Worm (Caenorhabditis elegans): Measurements from ENCODE around the gene gcy-22.

Gene gcy-22

ce11 chrV:20778257-20778697 is 46.6 kb downstream of the gcy-22 start (continued):
- TF ChIP-seq zag-1 (tag; optimal IDR thresholded peaks at IDR 0.05) (peak; percentile 78), nhr-12 (tag; optimal IDR thresholded peaks at IDR 0.05) (no peak), nhr-90 (tag; optimal IDR thresholded peaks at IDR 0.05; ENCODE audit: poor library complexity) (peak; percentile 97), nhr-85 (tag) (peak; percentile 99), elt-2 (tag; optimal IDR thresholded peaks at IDR 0.05) (peak; percentile 85), pax-3 (tag; optimal IDR thresholded peaks at IDR 0.05) (peak; percentile 98), fkh-4 (tag; optimal IDR thresholded peaks at IDR 0.05; ENCODE audit: borderline replicate concordance) (peak; percentile 83), nhr-237 (tag; optimal IDR thresholded peaks at IDR 0.05) (peak; percentile 94), rnt-1 (tag; optimal IDR thresholded peaks at IDR 0.05) (peak; percentile 94), dsc-1 (tag; optimal IDR thresholded peaks at IDR 0.05) (peak; percentile 99), lin-14 (GFP tag; optimal IDR thresholded peaks at IDR 0.05) (peak; percentile 100), tbx-2 (tag; optimal IDR thresholded peaks at IDR 0.05) (peak; percentile 99), mdl-1 (tag; optimal IDR thresholded peaks at IDR 0.05) (peak; percentile 99 to 100), isw-1 (GFP tag; IDR thresholded peaks at IDR 0.05) (peak; percentile 93), grh-1 (GFP tag; IDR thresholded peaks at IDR 0.05) (peak; percentile 93), nhr-71 (tag; optimal IDR thresholded peaks at IDR 0.05) (peak; percentile 100), sptf-1 (tag; optimal IDR thresholded peaks at IDR 0.05) (no peak), sox-4 (tag; optimal IDR thresholded peaks at IDR 0.05) (peak; percentile 94), hlh-17 (GFP tag; optimal IDR thresholded peaks at IDR 0.05; ENCODE audit: borderline replicate concordance) (no peak), unc-130 (tag; optimal IDR thresholded peaks at IDR 0.05) (peak; percentile 98), nhr-76 (tag; optimal IDR thresholded peaks at IDR 0.05) (no peak), ama-1 (optimal IDR thresholded peaks at IDR 0.05) (peak; percentile 75), aly-2 (tag; optimal IDR thresholded peaks at IDR 0.05) (peak; percentile 67), ceh-90 (tag; optimal IDR thresholded peaks at IDR 0.05) (no peak), C04F5.9 (tag; optimal IDR thresholded peaks at IDR 0.05) (peak; percentile 89), nhr-19 (GFP tag; conservative IDR thresholded peaks at IDR 0.05) (peak; percentile 100), vab-15 (tag; optimal IDR thresholded peaks at IDR 0.05) (peak; percentile 84), snu-23 (GFP tag; optimal IDR thresholded peaks at IDR 0.05) (peak; percentile 100), nhr-11 (tag; optimal IDR thresholded peaks at IDR 0.05) (peak; percentile 93), ceh-8 (GFP tag; optimal IDR thresholded peaks at IDR 0.05) (peak; percentile 96), ztf-4 (tag; optimal IDR thresholded peaks at IDR 0.05) (peak; percentile 97), lin-35 (GFP tag; optimal IDR thresholded peaks at IDR 0.05) (peak; percentile 87 to 92), unc-98 (GFP tag; IDR thresholded peaks at IDR 0.05) (peak; percentile 64; the same call in 1 of the 2 replicates), ces-1 (GFP tag; optimal IDR thresholded peaks at IDR 0.05) (peak; percentile 66), fkh-10 (GFP tag; optimal IDR thresholded peaks at IDR 0.05) (peak; percentile 98), lsy-2 (tag; optimal IDR thresholded peaks at IDR 0.05) (peak; percentile 94 to 95), lin-39 (tag; optimal IDR thresholded peaks at IDR 0.05) (peak; percentile 91), lin-13 (GFP tag; optimal IDR thresholded peaks at IDR 0.05) (peak; percentile 95), hpl-2 (GFP tag; optimal IDR thresholded peaks at IDR 0.05) (peak; percentile 92), pqm-1 (tag; optimal IDR thresholded peaks at IDR 0.05) (peak; percentile 90)

ce11 chrV:20776761-20777160 is 48.1 kb downstream of the gcy-22 start:
- TF ChIP-seq nhr-47 (tag; optimal IDR thresholded peaks at IDR 0.05) (peak; percentile 70), nhr-12 (tag; optimal IDR thresholded peaks at IDR 0.05) (no peak), efl-3 (GFP tag; optimal IDR thresholded peaks at IDR 0.05) (no peak), pax-3 (tag; optimal IDR thresholded peaks at IDR 0.05) (peak; percentile 29), Y116A8C.19 (tag; optimal IDR thresholded peaks at IDR 0.05; ENCODE audit: borderline replicate concordance) (no peak), tbx-2 (tag; optimal IDR thresholded peaks at IDR 0.05) (peak; percentile 69), efl-1 (optimal IDR thresholded peaks at IDR 0.05) (peak; percentile 37), efl-1 (GFP tag; optimal IDR thresholded peaks at IDR 0.05 in 1 of 2) (peak in 1 of 2 experiments; percentile 72), aly-2 (tag; optimal IDR thresholded peaks at IDR 0.05) (no peak), ceh-90 (tag; optimal IDR thresholded peaks at IDR 0.05) (no peak), swsn-7 (tag; optimal IDR thresholded peaks at IDR 0.05) (peak; percentile 74), xbp-1 (tag; optimal IDR thresholded peaks at IDR 0.05) (peak; percentile 43), alr-1 (tag; optimal IDR thresholded peaks at IDR 0.05; ENCODE audit: borderline replicate concordance) (no peak), snu-23 (GFP tag; optimal IDR thresholded peaks at IDR 0.05) (peak; percentile 80), ceh-82 (tag; optimal IDR thresholded peaks at IDR 0.05) (peak; percentile 33 to 66 (median 42)), ets-5 (GFP tag; IDR thresholded peaks at IDR 0.05) (no peak), snpc-4 (tag; optimal IDR thresholded peaks at IDR 0.05) (no peak), egl-13 (tag; optimal IDR thresholded peaks at IDR 0.05) (peak; percentile 37), lsy-2 (tag; optimal IDR thresholded peaks at IDR 0.05) (peak; percentile 40 to 60), C16A3.4 (tag; optimal IDR thresholded peaks at IDR 0.05) (peak; percentile 21), mdl-1 (tag; optimal IDR thresholded peaks at IDR 0.05) (peak in 1 of 2 experiments; percentile 88), nhr-71 (tag; optimal IDR thresholded peaks at IDR 0.05) (peak; percentile 89), nhr-90 (tag; optimal IDR thresholded peaks at IDR 0.05; ENCODE audit: poor library complexity) (peak; percentile 35)
